Fruit fly (Drosophila melanogaster) whole organism, prepupa: ENCODE results near the gene CG18662.

Experiments used
- CG15336 ChIP-seq: fragments of 200-800 bp; sonication (Bioruptor generic); IDR thresholded peaks from 2 replicates; pipeline ENCODE4 v1.3.6; 2022; ENCODE audit warnings: missing biosample characterization, missing genetic modification characterization
- CG34406 ChIP-seq: fragments of 200-800 bp; sonication (Bioruptor generic); optimal IDR thresholded peaks from 3 replicates; lab custom pipeline; 2016; ENCODE audit warnings: missing biosample characterization, missing genetic modification characterization
- Gug ChIP-seq: fragments of 200-800 bp; sonication (Bioruptor generic); IDR thresholded peaks from 2 replicates; pipeline ENCODE4 v1.3.6; 2022; ENCODE audit warnings: missing biosample characterization, missing genetic modification characterization
- Hr39 ChIP-seq: fragments of 200-800 bp; sonication (Bioruptor generic); optimal IDR thresholded peaks from 2 replicates; lab custom pipeline; 2016; ENCODE audit warnings: missing biosample characterization, missing genetic modification characterization
- Hr4 ChIP-seq: fragments of 200-800 bp; sonication (Bioruptor generic); optimal IDR thresholded peaks from 3 replicates; lab custom pipeline; 2016; ENCODE audit warnings: missing biosample characterization, missing genetic modification characterization
- Lpt ChIP-seq: fragments of 200-800 bp; sonication (Bioruptor generic); optimal IDR thresholded peaks from 3 replicates; lab custom pipeline; 2016; ENCODE audit warnings: missing biosample characterization, missing genetic modification characterization
- OdsH ChIP-seq: fragments of 200-800 bp; sonication (Bioruptor generic); optimal IDR thresholded peaks from 3 replicates; lab custom pipeline; 2016; ENCODE audit warnings: missing biosample characterization, missing genetic modification characterization
- Sox102F ChIP-seq: fragments of 200-800 bp; sonication (Bioruptor generic); optimal IDR thresholded peaks from 2 replicates; lab custom pipeline; 2016; ENCODE audit warnings: missing biosample characterization, mild to moderate bottlenecking, missing genetic modification characterization
- eg ChIP-seq: fragments of 200-800 bp; sonication (Bioruptor generic); IDR thresholded peaks from 3 replicates; pipeline ENCODE4 v1.3.6; 2022; ENCODE audit warnings: missing biosample characterization, missing genetic modification characterization
- pdm3 ChIP-seq: fragments of 200-800 bp; sonication (Bioruptor generic); optimal IDR thresholded peaks from 3 replicates; lab custom pipeline; 2016; ENCODE audit warnings: missing biosample characterization, missing genetic modification characterization
- topi ChIP-seq: fragments of 200-800 bp; sonication (Bioruptor generic); optimal IDR thresholded peaks from 3 replicates; lab custom pipeline; 2016; ENCODE audit warnings: missing biosample characterization, missing genetic modification characterization

- TF ChIP-seq Lpt: peak; percentile 40
- peak; percentile 65 for TF ChIP-seq CG15336 (GFP tag; lab: Robert Waterston, UW)
- peak; percentile 65 for TF ChIP-seq Gug (GFP tag; lab: Robert Waterston, UW)
- TF ChIP-seq OdsH (GFP tag; lab: Kevin White, UChicago): peak; percentile 64
- peak; percentile 49 for TF ChIP-seq topi
- peak; percentile 37 for TF ChIP-seq CG34406 (GFP tag; lab: Kevin White, UChicago)
- peak; percentile 47 for TF ChIP-seq Hr4
- peak; percentile 66 for TF ChIP-seq Hr39 (GFP tag; lab: Kevin White, UChicago)
- peak; percentile 42; the same call in 1 of the 3 replicates for TF ChIP-seq eg (GFP tag; lab: Robert Waterston, UW)
- TF ChIP-seq pdm3 (GFP tag; lab: Kevin White, UChicago): peak; percentile 70
- TF ChIP-seq Sox102F (GFP tag; lab: Kevin White, UChicago): peak; percentile 77
Measured at dm6 chr2L:8952194-8953037, 28.0 kb upstream of the CG18662 start.
